Worm (Caenorhabditis elegans) whole organism, young adult: ENCODE results near the gene cdf-2.

Experiments used
- F55B11.4 ChIP-seq: sonication (generic microtip); optimal IDR thresholded peaks from 2 replicates; lab custom pipeline; 2016; ENCODE audit warnings: missing compliant biosample characterization, missing genetic modification characterization, borderline replicate concordance; ENCODE audit not compliant: insufficient read depth
- T26A5.8 ChIP-seq: sonication (generic microtip); optimal IDR thresholded peaks from 2 replicates; lab custom pipeline; 2016; ENCODE audit warnings: missing genetic modification characterization, missing compliant biosample characterization
- efl-1 ChIP-seq: fragments of 150-350 bp; optimal IDR thresholded peaks from 2 replicates; lab custom pipeline; 2014; ENCODE audit warnings: missing biosample characterization, missing genetic modification reagents, missing genetic modification characterization
- nfya-2 ChIP-seq: fragments of 200-800 bp; sonication (Bioruptor generic); IDR thresholded peaks from 2 replicates; pipeline ENCODE4 v1.3.6; 2022; ENCODE audit warnings: missing genetic modification reagents, missing genetic modification characterization, missing compliant biosample characterization
- unc-62 ChIP-seq: fragments of 150-350 bp; optimal IDR thresholded peaks from 2 replicates; lab custom pipeline; 2014; ENCODE audit warnings: missing biosample characterization, missing genetic modification reagents, missing genetic modification characterization

- TF ChIP-seq T26A5.8 (no peak), efl-1 (no peak), nfya-2 (no peak), F55B11.4 (tag; lab: Kevin White, UChicago) (no peak), unc-62 (GFP tag; lab: Kevin White, UChicago) (no peak)
Observed at ce11 chrX:12509334-12509944, 42.7 kb upstream of the cdf-2 start.
